Worm (Caenorhabditis elegans) whole organism, L2 larva: ENCODE data around the gene F56A8.8.
"Not testable (repeated sequence)": the region's sequence is repeated elsewhere in the genome, so short reads cannot be mapped to it uniquely, and the experiment has no call there.

Experiments
- blmp-1 ChIP-seq: sonication (generic microtip); optimal IDR thresholded peaks from 2 replicates; lab custom pipeline; 2017; ENCODE audit warnings: missing genetic modification characterization, mild to moderate bottlenecking, missing compliant biosample characterization, antibody characterized with exemption, moderate library complexity; ENCODE audit not compliant: insufficient read depth
- ceh-82 ChIP-seq: fragments of 150-350 bp; optimal IDR thresholded peaks from 2 replicates; lab custom pipeline; 2014; ENCODE audit warnings: missing biosample characterization, missing genetic modification characterization
- egl-27 ChIP-seq: sonication (generic microtip); optimal IDR thresholded peaks from 3 replicates; lab custom pipeline; 2017; ENCODE audit warnings: missing biosample characterization, missing genetic modification reagents, missing genetic modification characterization
- fos-1 ChIP-seq: fragments of 150-350 bp; optimal IDR thresholded peaks from 2 replicates; lab custom pipeline; 2014; ENCODE audit warnings: missing biosample characterization, missing genetic modification characterization
- lin-13 ChIP-seq: fragments of 150-350 bp; optimal IDR thresholded peaks from 2 replicates; lab custom pipeline; 2014; ENCODE audit warnings: missing biosample characterization, missing genetic modification reagents, missing genetic modification characterization
- mab-5 ChIP-seq: fragments of 150-350 bp; optimal IDR thresholded peaks from 2 replicates; lab custom pipeline; 2014; ENCODE audit warnings: missing biosample characterization, missing genetic modification characterization
- nhr-77 ChIP-seq: fragments of 150-350 bp; optimal IDR thresholded peaks from 2 replicates; lab custom pipeline; 2014; ENCODE audit warnings: missing biosample characterization, missing genetic modification characterization
- unc-39 ChIP-seq: fragments of 150-350 bp; optimal IDR thresholded peaks from 2 replicates; lab custom pipeline; 2014; ENCODE audit warnings: missing biosample characterization, missing genetic modification characterization
- unc-62 ChIP-seq: fragments of 150-350 bp; optimal IDR thresholded peaks from 2 replicates; lab custom pipeline; 2014; ENCODE audit warnings: missing biosample characterization, missing genetic modification reagents, missing genetic modification characterization

- not testable (repeated sequence) for TF ChIP-seq mab-5; unc-62 (GFP tag; lab: Kevin White, UChicago); blmp-1 (tag; lab: Kevin White, UChicago); lin-13 (GFP tag; lab: Kevin White, UChicago); nhr-77; fos-1; ceh-82 (tag; lab: Kevin White, UChicago); egl-27 (tag; lab: Kevin White, UChicago); unc-39 (tag; lab: Kevin White, UChicago)
Measured at ce11 chrIII:13245281-13245680, 40.2 kb upstream of the F56A8.8 start, which contains the start of gene Y43F4A.4.
